Fruit fly (Drosophila melanogaster): Measurements from ENCODE around the gene RpS5a.

The RpS5a gene

DNA sequence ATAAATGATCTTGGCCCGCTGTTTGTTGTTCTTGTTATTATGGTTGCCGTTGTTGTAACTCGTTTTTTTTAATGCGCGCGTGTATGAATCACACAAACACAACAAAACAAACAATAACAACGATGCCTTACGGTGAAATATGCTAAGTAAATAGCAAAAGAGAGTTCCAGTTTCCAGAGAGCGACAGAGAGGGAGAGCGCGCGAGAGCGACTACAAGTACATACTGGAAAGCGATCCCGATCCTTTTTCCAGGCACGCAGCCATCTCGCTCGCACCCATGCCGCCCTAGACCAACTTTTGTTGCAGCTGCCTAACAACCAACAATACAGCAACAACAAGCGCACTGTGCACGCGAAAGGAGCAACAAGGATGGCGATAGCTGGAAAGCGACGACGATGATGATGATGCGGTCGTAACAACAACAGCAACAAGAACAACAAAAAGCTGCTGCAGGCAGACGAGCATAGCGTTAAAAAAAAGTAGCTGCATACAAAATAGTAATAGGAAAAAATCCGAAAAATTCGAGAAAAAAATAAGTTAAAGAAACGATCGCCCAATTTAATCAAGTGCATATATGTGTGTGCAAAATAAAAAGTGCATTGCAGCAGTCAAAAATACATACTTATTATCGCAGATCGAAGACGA, 12.5 kb upstream of the RpS5a start (continued):
- TF ChIP-seq CG17328 (GFP tag; IDR thresholded peaks at IDR 0.05) (no peak), CG10979 (tag; optimal IDR thresholded peaks at IDR 0.05) (no peak), hth (optimal IDR thresholded peaks at IDR 0.05) (no peak), Med (GFP tag) (peak; percentile 36), Ssrp (tag; optimal IDR thresholded peaks at IDR 0.05) (no peak), cg (GFP tag; optimal IDR thresholded peaks at IDR 0.05) (peak; percentile 9), sens (GFP tag) (peak; percentile 75), Rx (GFP tag; IDR thresholded peaks at IDR 0.05) (no peak), CG10654 (GFP tag; optimal IDR thresholded peaks at IDR 0.05) (no peak), so (GFP tag; IDR thresholded peaks at IDR 0.05) (peak; percentile 23; the same call in 1 of the 3 replicates), ind (GFP tag; optimal IDR thresholded peaks at IDR 0.05) (no peak)

DNA sequence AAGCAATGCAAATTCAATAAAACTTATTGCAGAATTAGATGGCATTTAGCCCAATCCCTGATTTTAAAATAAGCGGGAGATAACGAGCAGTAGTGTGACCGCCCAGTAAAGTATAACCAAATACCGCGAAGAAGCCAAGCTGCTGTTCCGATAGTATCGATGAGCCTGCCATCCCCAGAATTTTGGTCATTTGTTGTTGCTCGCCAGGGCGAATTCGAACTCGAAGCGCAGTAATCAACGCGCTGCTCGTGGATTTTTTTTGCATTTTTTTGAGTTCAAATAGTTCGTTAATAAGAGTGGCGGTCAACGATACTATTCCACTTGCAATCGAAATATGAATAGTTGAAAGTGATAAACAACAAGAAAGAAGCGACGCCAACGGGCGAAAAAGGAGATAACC, 11.8 kb upstream of the RpS5a start, which contains the start of gene baz:
Gene baz, plus strand, starts transcription at position 188 of the 400 bp plus-strand sequence.
- TF ChIP-seq CG3065 (GFP tag; optimal IDR thresholded peaks at IDR 0.05) (no peak), Sox102F (GFP tag; optimal IDR thresholded peaks at IDR 0.05) (no peak), CG14965 (GFP tag; optimal IDR thresholded peaks at IDR 0.05; ENCODE audit: borderline replicate concordance) (no peak), CG17385 (GFP tag; optimal IDR thresholded peaks at IDR 0.05) (no peak), grau (tag; optimal IDR thresholded peaks at IDR 0.05) (no peak), Mes4 (GFP tag; optimal IDR thresholded peaks at IDR 0.05) (no peak), Mad (GFP tag; optimal IDR thresholded peaks at IDR 0.05) (no peak), CG11085 (GFP tag; IDR thresholded peaks at IDR 0.05) (no peak), eve (GFP tag; optimal IDR thresholded peaks at IDR 0.05) (no peak), D (optimal IDR thresholded peaks at IDR 0.05) (no peak), D (GFP tag; optimal IDR thresholded peaks at IDR 0.05) (no peak), org-1 (GFP tag; optimal IDR thresholded peaks at IDR 0.05) (no peak), CG3838 (GFP tag; optimal IDR thresholded peaks at IDR 0.05) (no peak), CG17328 (GFP tag; IDR thresholded peaks at IDR 0.05) (no peak), exex (tag; optimal IDR thresholded peaks at IDR 0.05) (no peak), Dfd (GFP tag; optimal IDR thresholded peaks at IDR 0.05) (no peak), Chrac-16 (GFP tag; optimal IDR thresholded peaks at IDR 0.05) (no peak), wdn (GFP tag; IDR thresholded peaks at IDR 0.05) (no peak), CG34224 (GFP tag; IDR thresholded peaks at IDR 0.05; ENCODE audit: partially characterized antibody) (peak; percentile 81), zen2 (GFP tag; IDR thresholded peaks at IDR 0.05; ENCODE audit: partially characterized antibody) (peak; percentile 83), Sry-β (GFP tag; optimal IDR thresholded peaks at IDR 0.05) (no peak), CG8359 (GFP tag; optimal IDR thresholded peaks at IDR 0.05; ENCODE audit: borderline replicate concordance) (no peak), CG14050 (GFP tag; IDR thresholded peaks at IDR 0.05) (no peak), CG12219 (GFP tag; optimal IDR thresholded peaks at IDR 0.05) (no peak), Hand (GFP tag; optimal IDR thresholded peaks at IDR 0.05) (no peak), hb (GFP tag; IDR thresholded peaks at IDR 0.05; ENCODE audit: partially characterized antibody) (peak; percentile 75), CG15696 (tag; optimal IDR thresholded peaks at IDR 0.05) (no peak), vfl (GFP tag; optimal IDR thresholded peaks at IDR 0.05) (no peak), zen (tag; optimal IDR thresholded peaks at IDR 0.05) (peak; percentile 1), Nf-YC (tag; optimal IDR thresholded peaks at IDR 0.05) (no peak), pan (optimal IDR thresholded peaks at IDR 0.05) (no peak), pan (GFP tag; optimal IDR thresholded peaks at IDR 0.05 in 1 of 2, IDR thresholded peaks at IDR 0.05 in 1 of 2) (peak in 1 of 2 experiments; percentile 19), luna (GFP tag; optimal IDR thresholded peaks at IDR 0.05) (no peak), CG11504 (tag; optimal IDR thresholded peaks at IDR 0.05) (no peak), CG17912 (GFP tag; optimal IDR thresholded peaks at IDR 0.05) (no peak), CG1602 (GFP tag; optimal IDR thresholded peaks at IDR 0.05) (no peak), CG7372 (GFP tag; IDR thresholded peaks at IDR 0.05) (no peak), sc (optimal IDR thresholded peaks at IDR 0.05) (no peak), sc (GFP tag; optimal IDR thresholded peaks at IDR 0.05) (no peak), ac (GFP tag; optimal IDR thresholded peaks at IDR 0.05) (no peak), emc (GFP tag; optimal IDR thresholded peaks at IDR 0.05) (no peak)

All from whole organism, embryonic.